Fruit fly (Drosophila melanogaster): ENCODE results near the gene UK114.

DNA sequence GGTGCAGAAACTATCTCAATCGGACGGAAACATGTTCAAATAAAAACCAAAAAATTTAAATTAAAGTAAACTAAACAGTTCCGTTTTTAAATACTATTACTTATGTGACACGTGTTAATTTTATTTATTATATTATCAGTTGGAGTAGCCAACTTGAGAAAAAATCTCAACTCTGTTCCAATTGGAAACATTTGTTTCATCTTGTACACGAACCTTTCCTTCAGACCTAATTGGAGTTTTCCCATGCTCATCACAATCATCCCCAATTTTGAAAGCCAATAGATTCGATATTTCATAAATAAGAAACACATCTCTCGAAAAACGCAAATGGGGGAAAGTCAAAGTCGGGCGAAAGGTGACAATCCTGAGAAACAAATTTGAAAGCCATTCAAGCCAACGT lies 31.9 kb upstream of the UK114 start:
- TF ChIP-seq psq (optimal IDR thresholded peaks at IDR 0.05) (no peak), h (optimal IDR thresholded peaks at IDR 0.05) (no peak), Myc (optimal IDR thresholded peaks at IDR 0.05) (no peak), ttk (optimal IDR thresholded peaks at IDR 0.05) (no peak)
